Worm (Caenorhabditis elegans): Measurements from ENCODE around the gene nhr-43.

DNA sequence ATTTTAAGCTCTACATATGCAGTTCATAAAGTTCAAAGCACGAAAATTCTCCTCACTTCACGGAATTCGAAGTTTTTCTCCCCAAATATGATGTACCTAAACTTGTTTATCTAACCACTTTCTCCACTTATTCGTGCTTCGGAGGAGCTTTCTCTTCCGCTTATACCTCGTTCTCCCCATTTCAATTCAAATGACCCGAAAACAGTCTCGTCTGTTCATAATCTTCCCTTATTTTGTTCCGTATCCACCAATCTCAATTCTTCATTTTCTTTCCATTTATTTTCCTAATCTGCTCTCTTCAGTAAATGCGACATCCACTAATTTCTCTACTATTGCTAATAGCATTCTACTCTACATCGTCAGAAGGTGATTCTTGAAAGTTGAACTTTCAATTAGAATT lies 14.1 kb upstream of the nhr-43 start, which contains the start of gene let-653:
- TF ChIP-seq daf-12 (tag; optimal IDR thresholded peaks at IDR 0.05) (no peak), ama-1 (optimal IDR thresholded peaks at IDR 0.05) (no peak), daf-19 (GFP tag; conservative IDR thresholded peaks at IDR 0.05) (no peak), aha-1 (tag) (no peak), zag-1 (tag; optimal IDR thresholded peaks at IDR 0.05) (no peak), ZK337.2 (GFP tag; IDR thresholded peaks at IDR 0.05) (no peak), pha-4 (GFP tag; IDR thresholded peaks at IDR 0.05) (no peak), pha-4 (tag; optimal IDR thresholded peaks at IDR 0.05) (no peak), skn-1 (tag; optimal IDR thresholded peaks at IDR 0.05) (no peak), lin-39 (tag; optimal IDR thresholded peaks at IDR 0.05) (no peak)

All from whole organism, L4 larva.